Fruit fly (Drosophila melanogaster) whole organism, embryonic: Measurements from ENCODE around the gene CG32668.

ENCODE experiments used
- Abd-B ChIP-seq: fragments of 200-800 bp; sonication (Bioruptor generic); optimal IDR thresholded peaks from 2 replicates; lab custom pipeline; 2018; ENCODE audit warnings: missing biosample characterization, mild to moderate bottlenecking, missing genetic modification characterization, moderate library complexity
- CG10366 ChIP-seq: fragments of 200-800 bp; sonication (Bioruptor generic); IDR thresholded peaks from 2 replicates; pipeline ENCODE4 v1.3.6; 2022; ENCODE audit warnings: missing biosample characterization, missing genetic modification characterization
- CG11398 ChIP-seq: fragments of 200-800 bp; sonication (Bioruptor generic); optimal IDR thresholded peaks from 2 replicates; lab custom pipeline; 2016; ENCODE audit warnings: missing biosample characterization, missing genetic modification characterization
- CG11456 ChIP-seq: fragments of 200-800 bp; sonication (Bioruptor generic); IDR thresholded peaks from 3 replicates; pipeline ENCODE4 v1.3.6; 2022; ENCODE audit warnings: missing biosample characterization, missing genetic modification characterization
- CG14050 ChIP-seq: fragments of 200-800 bp; sonication (Bioruptor generic); IDR thresholded peaks from 3 replicates; pipeline ENCODE4 v1.3.6; 2022; ENCODE audit warnings: missing biosample characterization, missing genetic modification characterization
- CG17568 ChIP-seq: fragments of 200-800 bp; sonication (Bioruptor generic); optimal IDR thresholded peaks from 2 replicates; lab custom pipeline; 2018; ENCODE audit warnings: missing biosample characterization, mild to moderate bottlenecking, missing genetic modification characterization, moderate library complexity
- CG18011 ChIP-seq: fragments of 200-800 bp; sonication (Bioruptor generic); optimal IDR thresholded peaks from 2 replicates; lab custom pipeline; 2017; ENCODE audit warnings: missing biosample characterization, missing genetic modification characterization, mild to moderate bottlenecking, moderate library complexity, missing genotype
- CG2202 ChIP-seq: fragments of 200-800 bp; sonication (Bioruptor generic); optimal IDR thresholded peaks from 2 replicates; lab custom pipeline; 2018; ENCODE audit warnings: missing biosample characterization, mild to moderate bottlenecking, missing genetic modification characterization
- CG3281 ChIP-seq: fragments of 200-800 bp; sonication (Bioruptor generic); optimal IDR thresholded peaks from 3 replicates; lab custom pipeline; 2017; ENCODE audit warnings: missing biosample characterization, mild to moderate bottlenecking, missing genetic modification characterization
- CG4282 ChIP-seq: fragments of 200-800 bp; sonication (Bioruptor generic); optimal IDR thresholded peaks from 2 replicates; lab custom pipeline; 2016; ENCODE audit warnings: missing biosample characterization, missing genetic modification characterization
- CG4707 ChIP-seq: fragments of 200-800 bp; sonication (Bioruptor generic); optimal IDR thresholded peaks from 2 replicates; lab custom pipeline; 2018; ENCODE audit warnings: missing biosample characterization, mild to moderate bottlenecking, missing genetic modification characterization, moderate library complexity
- Camta ChIP-seq: fragments of 200-800 bp; sonication (Bioruptor generic); optimal IDR thresholded peaks from 2 replicates; lab custom pipeline; 2016; ENCODE audit warnings: missing biosample characterization, missing genetic modification characterization
- CrebB ChIP-seq: fragments of 200-800 bp; sonication (Bioruptor generic); optimal IDR thresholded peaks from 3 replicates; lab custom pipeline; 2018; ENCODE audit warnings: missing biosample characterization, mild to moderate bottlenecking, missing genetic modification characterization
- D19B ChIP-seq: fragments of 200-800 bp; sonication (Bioruptor generic); optimal IDR thresholded peaks from 2 replicates; lab custom pipeline; 2017; ENCODE audit warnings: missing biosample characterization, mild to moderate bottlenecking, missing genetic modification characterization
- ERR ChIP-seq: fragments of 200-800 bp; sonication (Bioruptor generic); optimal IDR thresholded peaks from 2 replicates; lab custom pipeline; 2016; ENCODE audit warnings: missing biosample characterization, missing genetic modification characterization
- Fer1 ChIP-seq: fragments of 200-800 bp; sonication (Bioruptor generic); optimal IDR thresholded peaks from 2 replicates; lab custom pipeline; 2017; ENCODE audit warnings: missing biosample characterization, mild to moderate bottlenecking, missing genetic modification characterization
- H2.0 ChIP-seq: fragments of 200-800 bp; sonication (Bioruptor generic); IDR thresholded peaks from 2 replicates; pipeline ENCODE4 v1.3.6; 2022; ENCODE audit warnings: missing biosample characterization, missing genetic modification characterization
- HLH4C ChIP-seq: fragments of 200-800 bp; sonication (Bioruptor generic); IDR thresholded peaks from 3 replicates; pipeline ENCODE4 v1.3.6; 2022; ENCODE audit warnings: missing biosample characterization, missing genetic modification characterization; ENCODE audit not compliant: partially characterized antibody
- HLHmδ ChIP-seq: fragments of 200-800 bp; sonication (Bioruptor generic); optimal IDR thresholded peaks from 2 replicates; lab custom pipeline; 2018; ENCODE audit warnings: missing biosample characterization, mild to moderate bottlenecking, missing genetic modification characterization, moderate library complexity
- Lhr ChIP-seq: fragments of 200-800 bp; sonication (Bioruptor generic); optimal IDR thresholded peaks from 3 replicates; lab custom pipeline; 2017; ENCODE audit warnings: mild to moderate bottlenecking, missing biosample characterization, missing genetic modification reagents, missing genetic modification characterization
- Lim3 ChIP-seq: fragments of 200-800 bp; sonication (Bioruptor generic); IDR thresholded peaks from 2 replicates; pipeline ENCODE4 v1.3.6; 2022; ENCODE audit warnings: missing biosample characterization, missing genetic modification characterization
- NfI ChIP-seq: fragments of 200-800 bp; sonication (Bioruptor generic); optimal IDR thresholded peaks from 3 replicates; lab custom pipeline; 2018; ENCODE audit warnings: missing biosample characterization, mild to moderate bottlenecking, missing genetic modification characterization, moderate library complexity
- Ravus ChIP-seq: fragments of 200-800 bp; sonication (Bioruptor generic); IDR thresholded peaks from 2 replicates; pipeline ENCODE4 v1.3.6; 2022; ENCODE audit warnings: missing biosample characterization, missing genetic modification characterization
- Sry-β ChIP-seq: fragments of 200-800 bp; sonication (Bioruptor generic); optimal IDR thresholded peaks from 2 replicates; lab custom pipeline; 2018; ENCODE audit warnings: missing biosample characterization, mild to moderate bottlenecking, missing genetic modification characterization, moderate library complexity
- Trl ChIP-seq, 3 experiments: fragments of >200 bp in 2 of 3; fragments of 200-800 bp in 1 of 3; sonication (Bioruptor generic) in 1 of 3; optimal IDR thresholded peaks; 2 replicates in 1 of 3; 3 replicates in 2 of 3; lab custom pipeline; 2016 to 2017; ENCODE audit warnings: missing biosample characterization in 1 of 3, missing genetic modification characterization in 1 of 3
- Xbp1 ChIP-seq: fragments of 200-800 bp; sonication (Bioruptor generic); optimal IDR thresholded peaks from 3 replicates; lab custom pipeline; 2016; ENCODE audit warnings: missing biosample characterization, mild to moderate bottlenecking, missing genetic modification characterization
- abd-A ChIP-seq: fragments of 200-800 bp; sonication (Bioruptor generic); optimal IDR thresholded peaks from 3 replicates; lab custom pipeline; 2019; ENCODE audit warnings: missing biosample characterization, mild to moderate bottlenecking, missing genetic modification characterization, moderate library complexity
- cas ChIP-seq: fragments of 200-800 bp; sonication (Bioruptor generic); IDR thresholded peaks from 2 replicates; pipeline ENCODE4 v1.3.6; 2022; ENCODE audit warnings: missing biosample characterization, missing genetic modification characterization
- cg ChIP-seq: fragments of 200-800 bp; sonication (Bioruptor generic); optimal IDR thresholded peaks from 3 replicates; lab custom pipeline; 2019; ENCODE audit warnings: missing biosample characterization, mild to moderate bottlenecking, missing genetic modification characterization, moderate library complexity
- fd3F ChIP-seq: fragments of 200-800 bp; sonication (Bioruptor generic); optimal IDR thresholded peaks from 2 replicates; lab custom pipeline; 2018; ENCODE audit warnings: missing biosample characterization, mild to moderate bottlenecking, missing genetic modification characterization, moderate library complexity
- gro ChIP-seq: fragments of 200-800 bp; sonication (Bioruptor generic); optimal IDR thresholded peaks from 2 replicates; lab custom pipeline; 2016; ENCODE audit warnings: missing biosample characterization, missing genetic modification characterization
- kni ChIP-seq: fragments of 200-800 bp; sonication (Bioruptor generic); optimal IDR thresholded peaks from 3 replicates; lab custom pipeline; 2017; ENCODE audit warnings: mild to moderate bottlenecking, missing biosample characterization, missing genetic modification reagents, missing genetic modification characterization
- lmd ChIP-seq: fragments of 200-800 bp; sonication (Bioruptor generic); IDR thresholded peaks from 2 replicates; pipeline ENCODE4 v1.3.6; 2022; ENCODE audit warnings: missing biosample characterization, missing genetic modification characterization
- lov ChIP-seq, 2 experiments: fragments of 200-800 bp in 1 of 2; fragments of >200 bp in 1 of 2; sonication (Bioruptor generic) in 1 of 2; IDR thresholded peaks in 1 of 2; optimal IDR thresholded peaks in 1 of 2; 2 replicates in 1 of 2; 3 replicates in 1 of 2; pipeline versions ENCODE4 v1.3.6 to Lab custom; 2017 to 2022; ENCODE audit warnings: missing biosample characterization in 1 of 2, missing genetic modification characterization in 1 of 2
- oc ChIP-seq: fragments of 200-800 bp; sonication (Bioruptor generic); optimal IDR thresholded peaks from 2 replicates; lab custom pipeline; 2018; ENCODE audit warnings: missing biosample characterization, mild to moderate bottlenecking, missing genetic modification characterization, moderate library complexity
- odd ChIP-seq: fragments of 200-800 bp; sonication (Bioruptor generic); optimal IDR thresholded peaks from 2 replicates; lab custom pipeline; 2017; ENCODE audit warnings: missing biosample characterization, mild to moderate bottlenecking, missing genetic modification characterization
- otp ChIP-seq: fragments of 200-800 bp; sonication (Bioruptor generic); IDR thresholded peaks from 3 replicates; pipeline ENCODE4, ENCODE4 v1.3.6; 2022; ENCODE audit warnings: missing biosample characterization, missing genetic modification characterization
- pnt ChIP-seq: fragments of 200-800 bp; sonication (Bioruptor generic); optimal IDR thresholded peaks from 3 replicates; lab custom pipeline; 2016; ENCODE audit warnings: missing biosample characterization, missing genetic modification characterization
- rib ChIP-seq: fragments of 200-800 bp; sonication (Bioruptor generic); IDR thresholded peaks from 2 replicates; pipeline ENCODE4 v1.3.6; 2022; ENCODE audit warnings: missing biosample characterization, missing genetic modification characterization
- ro ChIP-seq: fragments of 200-800 bp; sonication (Bioruptor generic); IDR thresholded peaks from 2 replicates; pipeline ENCODE4 v1.3.6; 2022; ENCODE audit warnings: missing biosample characterization, missing genetic modification characterization
- row ChIP-seq: fragments of 200-800 bp; sonication (Bioruptor generic); IDR thresholded peaks from 3 replicates; pipeline ENCODE4 v1.3.6; 2022; ENCODE audit warnings: missing biosample characterization, missing genetic modification characterization
- salm ChIP-seq: fragments of 200-800 bp; sonication (Bioruptor generic); optimal IDR thresholded peaks from 2 replicates; lab custom pipeline; 2018; ENCODE audit warnings: missing biosample characterization, mild to moderate bottlenecking, missing genetic modification characterization
- schlank ChIP-seq: fragments of 200-800 bp; sonication (Bioruptor generic); optimal IDR thresholded peaks from 2 replicates; lab custom pipeline; 2018; ENCODE audit warnings: missing biosample characterization, mild to moderate bottlenecking, missing genetic modification characterization
- slou ChIP-seq: fragments of 200-800 bp; sonication (Bioruptor generic); optimal IDR thresholded peaks from 3 replicates; lab custom pipeline; 2016; ENCODE audit warnings: missing biosample characterization, missing genetic modification characterization
- sqz ChIP-seq: fragments of 200-800 bp; sonication (Bioruptor generic); optimal IDR thresholded peaks from 3 replicates; lab custom pipeline; 2018; ENCODE audit warnings: missing biosample characterization, mild to moderate bottlenecking, missing genetic modification characterization
- ttk ChIP-seq: fragments of 200-800 bp; sonication (Bioruptor generic); IDR thresholded peaks from 2 replicates; pipeline ENCODE4 v2.1.2; 2022; ENCODE audit warnings: missing biosample characterization, missing genetic modification characterization
- wor ChIP-seq: fragments of 200-800 bp; sonication (Bioruptor generic); IDR thresholded peaks from 2 replicates; pipeline ENCODE4 v1.3.6; 2022; ENCODE audit warnings: missing biosample characterization, missing genetic modification characterization
- z ChIP-seq: fragments of 200-800 bp; sonication (Bioruptor generic); IDR thresholded peaks from 3 replicates; pipeline ENCODE4 v1.3.6; 2022; ENCODE audit warnings: missing biosample characterization, missing genetic modification characterization
- zen2 ChIP-seq: fragments of 200-800 bp; sonication (Bioruptor generic); IDR thresholded peaks from 3 replicates; pipeline ENCODE4 v1.3.6; 2022; ENCODE audit warnings: missing biosample characterization, missing genetic modification characterization; ENCODE audit not compliant: partially characterized antibody

Gene CG32668

DNA sequence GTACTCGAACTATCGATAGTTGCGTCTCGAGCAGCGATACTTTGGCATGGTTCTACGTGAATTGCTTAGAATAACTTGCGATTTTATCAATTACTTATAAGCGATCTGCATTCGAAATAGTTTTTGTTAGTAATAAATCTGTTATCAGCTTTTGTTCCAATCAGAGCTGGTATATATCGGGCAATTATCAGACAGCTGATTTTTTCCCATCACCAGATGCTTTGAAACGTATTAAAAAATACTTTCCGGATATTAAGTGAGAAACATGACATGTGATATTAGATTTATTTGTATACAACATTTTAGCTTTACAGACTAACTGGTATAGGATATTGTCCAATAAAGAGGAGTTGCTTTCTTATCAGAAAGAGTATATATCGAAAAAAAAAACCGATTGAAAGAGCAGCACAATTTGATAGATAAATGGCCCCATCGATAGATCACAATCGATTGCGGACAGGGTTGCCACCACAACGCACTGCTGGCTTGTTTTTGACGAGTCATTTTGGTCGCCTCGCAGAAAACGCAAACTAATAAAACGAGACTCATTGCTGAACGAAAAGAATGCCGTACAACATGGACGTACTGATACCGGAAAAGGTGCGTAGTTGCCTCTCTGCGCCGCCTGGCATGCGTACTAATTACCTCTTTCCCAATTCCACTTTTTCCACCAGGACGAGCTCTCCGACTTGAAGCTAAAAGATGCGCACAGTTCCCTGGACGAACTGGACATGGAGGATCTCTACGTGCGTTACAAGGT, 34.6 kb downstream of the CG32668 start, which contains the start of gene Rpt3 (continued):
- TF ChIP-seq Camta (GFP tag; lab: Kevin White, UChicago) (no peak), zen2 (GFP tag; lab: Robert Waterston, UW) (peak; percentile 68; the same call in 1 of the 3 replicates), ttk (GFP tag; lab: Robert Waterston, UW) (no peak), CG11398 (GFP tag; lab: Kevin White, UChicago) (no peak), CG11456 (GFP tag; lab: Robert Waterston, UW) (no peak), otp (GFP tag; lab: Robert Waterston, UW) (no peak), z (GFP tag; lab: Robert Waterston, UW) (no peak), NfI (GFP tag; lab: Kevin White, UChicago) (no peak), rib (GFP tag; lab: Robert Waterston, UW) (no peak), ERR (no peak), HLHmδ (GFP tag; lab: Kevin White, UChicago) (no peak), Sry-β (GFP tag; lab: Kevin White, UChicago) (no peak), Lim3 (GFP tag; lab: Robert Waterston, UW) (no peak), H2.0 (GFP tag; lab: Robert Waterston, UW) (no peak), D19B (GFP tag; lab: Kevin White, UChicago) (no peak), CrebB (tag; lab: Kevin White, UChicago) (no peak), CG18011 (GFP tag; lab: Kevin White, UChicago) (no peak), CG3281 (GFP tag; lab: Kevin White, UChicago) (no peak), cg (GFP tag; lab: Kevin White, UChicago) (no peak), Ravus (GFP tag; lab: Robert Waterston, UW) (no peak), slou (no peak), cas (GFP tag; lab: Robert Waterston, UW) (no peak), CG4282 (GFP tag; lab: Kevin White, UChicago) (no peak), CG17568 (GFP tag; lab: Kevin White, UChicago) (no peak), HLH4C (GFP tag; lab: Robert Waterston, UW) (peak; percentile 75), Trl (optimal IDR thresholded peaks at IDR 0.05; lab: Kevin White, UChicago) (no peak), Trl (GFP tag; optimal IDR thresholded peaks at IDR 0.05; lab: Kevin White, UChicago) (no peak), odd (GFP tag; lab: Kevin White, UChicago) (no peak), salm (tag; lab: Kevin White, UChicago) (no peak), gro (GFP tag; lab: Kevin White, UChicago) (no peak), Abd-B (GFP tag; lab: Kevin White, UChicago) (peak; percentile 15), schlank (tag; lab: Kevin White, UChicago) (no peak), oc (tag; lab: Kevin White, UChicago) (no peak), abd-A (tag; lab: Kevin White, UChicago) (no peak), lov (optimal IDR thresholded peaks at IDR 0.05; lab: Kevin White, UChicago) (no peak), lov (GFP tag; IDR thresholded peaks at IDR 0.05; lab: Robert Waterston, UW) (no peak), Fer1 (GFP tag; lab: Kevin White, UChicago) (no peak), lmd (GFP tag; lab: Robert Waterston, UW) (no peak), Xbp1 (no peak), CG10366 (GFP tag; lab: Robert Waterston, UW) (no peak), sqz (no peak), row (GFP tag; lab: Robert Waterston, UW) (peak; percentile 55; the same call in 2 of the 3 replicates), kni (GFP tag; lab: Kevin White, UChicago) (no peak), wor (GFP tag; lab: Robert Waterston, UW) (no peak), CG2202 (tag; lab: Kevin White, UChicago) (no peak), ro (GFP tag; lab: Robert Waterston, UW) (no peak), fd3F (no peak), CG4707 (GFP tag; lab: Kevin White, UChicago) (no peak), Lhr (GFP tag; lab: Kevin White, UChicago) (no peak), CG14050 (no peak), pnt (no peak)
